Worm (Caenorhabditis elegans) whole organism, L2 larva: ENCODE data around the gene Y39D8A.1.

Source experiments
- C34F6.9 ChIP-seq: fragments of 150-350 bp; optimal IDR thresholded peaks from 2 replicates; lab custom pipeline; 2014; ENCODE audit warnings: missing biosample characterization, missing genetic modification characterization
- F13H6.1 ChIP-seq: sonication (generic microtip); optimal IDR thresholded peaks from 2 replicates; lab custom pipeline; 2016; ENCODE audit warnings: missing genetic modification characterization, missing compliant biosample characterization
- Y55F3AM.14 ChIP-seq: fragments of 200-800 bp; sonication (Bioruptor generic); optimal IDR thresholded peaks from 2 replicates; lab custom pipeline; 2018; ENCODE audit warnings: mild to moderate bottlenecking, missing genetic modification characterization, missing compliant biosample characterization
- alr-1 ChIP-seq: fragments of 150-350 bp; optimal IDR thresholded peaks from 2 replicates; lab custom pipeline; 2014; ENCODE audit warnings: missing biosample characterization, missing genetic modification characterization
- aly-2 ChIP-seq: fragments of 150-350 bp; optimal IDR thresholded peaks from 2 replicates; lab custom pipeline; 2014; ENCODE audit warnings: missing biosample characterization, missing genetic modification characterization
- ceh-82 ChIP-seq: fragments of 150-350 bp; optimal IDR thresholded peaks from 2 replicates; lab custom pipeline; 2014; ENCODE audit warnings: missing biosample characterization, missing genetic modification characterization
- crh-2 ChIP-seq: sonication (generic microtip); optimal IDR thresholded peaks from 2 replicates; lab custom pipeline; 2017; ENCODE audit warnings: missing biosample characterization, missing genetic modification characterization
- egl-27 ChIP-seq: sonication (generic microtip); optimal IDR thresholded peaks from 3 replicates; lab custom pipeline; 2017; ENCODE audit warnings: missing biosample characterization, missing genetic modification reagents, missing genetic modification characterization
- elt-1 ChIP-seq: fragments of 150-350 bp; optimal IDR thresholded peaks from 2 replicates; lab custom pipeline; 2014; ENCODE audit warnings: missing biosample characterization, missing genetic modification characterization
- elt-3 ChIP-seq: sonication (generic microtip); optimal IDR thresholded peaks from 2 replicates; lab custom pipeline; 2017; ENCODE audit warnings: missing biosample characterization, missing genetic modification characterization
- gmeb-1 ChIP-seq: fragments of 150-350 bp; optimal IDR thresholded peaks from 2 replicates; lab custom pipeline; 2014; ENCODE audit warnings: missing biosample characterization, missing genetic modification characterization
- lin-13 ChIP-seq: fragments of 150-350 bp; optimal IDR thresholded peaks from 2 replicates; lab custom pipeline; 2014; ENCODE audit warnings: missing biosample characterization, missing genetic modification reagents, missing genetic modification characterization
- lin-39 ChIP-seq: fragments of 150-350 bp; optimal IDR thresholded peaks from 2 replicates; lab custom pipeline; 2014; ENCODE audit warnings: missing biosample characterization, missing genetic modification reagents, missing genetic modification characterization
- lsy-2 ChIP-seq, 2 experiments: fragments of 150-350 bp in 1 of 2; sonication (generic microtip) in 1 of 2; optimal IDR thresholded peaks; 2 replicates each; lab custom pipeline; 2014 to 2017; ENCODE audit warnings: missing biosample characterization in 2 of 2, missing genetic modification characterization in 2 of 2
- nhr-11 ChIP-seq: fragments of 150-350 bp; optimal IDR thresholded peaks from 2 replicates; lab custom pipeline; 2014; ENCODE audit warnings: missing biosample characterization, missing genetic modification characterization
- nhr-12 ChIP-seq: fragments of 150-350 bp; optimal IDR thresholded peaks from 2 replicates; lab custom pipeline; 2014; ENCODE audit warnings: missing biosample characterization, missing genetic modification characterization
- nhr-23 ChIP-seq: fragments of 150-350 bp; optimal IDR thresholded peaks from 2 replicates; lab custom pipeline; 2014; ENCODE audit warnings: missing biosample characterization, missing genetic modification reagents, missing genetic modification characterization
- nhr-237 ChIP-seq: fragments of 150-350 bp; optimal IDR thresholded peaks from 2 replicates; lab custom pipeline; 2014; ENCODE audit warnings: missing biosample characterization, missing genetic modification characterization
- nhr-25 ChIP-seq: fragments of 150-350 bp; sonication (generic microtip); optimal IDR thresholded peaks from 3 replicates; lab custom pipeline; 2014; ENCODE audit warnings: missing biosample characterization, missing genetic modification characterization
- nhr-6 ChIP-seq: fragments of 150-350 bp; optimal IDR thresholded peaks from 2 replicates; lab custom pipeline; 2014; ENCODE audit warnings: missing biosample characterization, missing genetic modification characterization
- nhr-77 ChIP-seq: fragments of 150-350 bp; optimal IDR thresholded peaks from 2 replicates; lab custom pipeline; 2014; ENCODE audit warnings: missing biosample characterization, missing genetic modification characterization
- peb-1 ChIP-seq: fragments of 150-350 bp; optimal IDR thresholded peaks from 2 replicates; lab custom pipeline; 2014; ENCODE audit warnings: missing biosample characterization, missing genetic modification characterization
- sem-4 ChIP-seq: fragments of 150-350 bp; optimal IDR thresholded peaks from 2 replicates; lab custom pipeline; 2014; ENCODE audit warnings: missing biosample characterization, missing genetic modification reagents, missing genetic modification characterization
- skn-1 ChIP-seq: sonication (generic microtip); optimal IDR thresholded peaks from 2 replicates; lab custom pipeline; 2017; ENCODE audit warnings: missing biosample characterization, missing genetic modification characterization
- sma-9 ChIP-seq, 2 experiments: fragments of 150-350 bp in 1 of 2; sonication (generic microtip) in 1 of 2; optimal IDR thresholded peaks; 2 replicates each; lab custom pipeline; 2014 to 2016; ENCODE audit warnings: missing genetic modification characterization in 2 of 2, mild to moderate bottlenecking in 1 of 2, missing biosample characterization in 1 of 2, missing compliant biosample characterization in 1 of 2, missing genetic modification reagents in 1 of 2, moderate library complexity in 1 of 2
- snpc-4 ChIP-seq: fragments of 150-350 bp; optimal IDR thresholded peaks from 2 replicates; lab custom pipeline; 2014; ENCODE audit warnings: missing biosample characterization, missing genetic modification characterization
- unc-55 ChIP-seq: fragments of 150-350 bp; sonication (generic microtip); optimal IDR thresholded peaks from 3 replicates; lab custom pipeline; 2014; ENCODE audit warnings: missing biosample characterization, missing genetic modification reagents, missing genetic modification characterization
- unc-62 ChIP-seq: fragments of 150-350 bp; optimal IDR thresholded peaks from 2 replicates; lab custom pipeline; 2014; ENCODE audit warnings: missing biosample characterization, missing genetic modification reagents, missing genetic modification characterization
- zag-1 ChIP-seq: fragments of 150-350 bp; optimal IDR thresholded peaks from 2 replicates; lab custom pipeline; 2014; ENCODE audit warnings: missing biosample characterization, missing genetic modification characterization
- ztf-1 ChIP-seq: fragments of 200-800 bp; sonication (Bioruptor generic); conservative IDR thresholded peaks from 2 replicates; pipeline ENCODE4 v1.3.6; 2022; ENCODE audit warnings: missing genetic modification characterization, missing compliant biosample characterization
- ztf-11 ChIP-seq: sonication (generic microtip); optimal IDR thresholded peaks from 2 replicates; lab custom pipeline; 2017; ENCODE audit warnings: missing biosample characterization, missing genetic modification characterization

The Y39D8A.1 gene

ce11 chrV:433898-434297 is 15.4 kb downstream of the Y39D8A.1 start, which contains the start of gene B0554.2:
Gene B0554.2 (plus strand): TSS chrV:434198.
- TF ChIP-seq zag-1 (no peak), aly-2 (no peak), nhr-237 (tag; lab: Kevin White, UChicago) (no peak), nhr-23 (tag; lab: Kevin White, UChicago) (no peak), egl-27 (tag; lab: Kevin White, UChicago) (no peak), crh-2 (tag; lab: Kevin White, UChicago) (no peak)

DNA sequence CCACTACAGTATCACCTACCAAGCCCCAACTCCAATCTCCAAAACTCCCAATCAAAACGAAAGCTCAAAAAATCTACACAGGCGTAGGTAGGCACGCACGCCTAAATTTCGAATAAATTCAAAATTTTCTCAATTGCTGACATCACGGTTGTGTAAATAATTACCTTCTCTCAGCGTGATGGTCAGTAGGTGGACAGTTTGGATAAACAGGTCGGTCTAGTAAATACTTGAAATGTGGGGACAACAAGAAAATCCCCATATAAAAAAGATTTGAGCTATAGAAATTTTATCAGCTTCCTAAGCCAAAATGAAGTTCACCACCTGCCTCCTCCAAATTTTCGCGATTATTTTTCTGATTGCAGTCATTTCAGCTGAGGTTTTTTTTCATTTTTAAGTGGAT is 19.6 kb downstream of the Y39D8A.1 start, which contains the start of gene B0554.1:
B0554.1 (plus strand) TSS at position 301 of the 400 bp plus-strand sequence.
- TF ChIP-seq F13H6.1 (no peak), peb-1 (tag; lab: Kevin White, UChicago) (no peak), C34F6.9 (no peak), ztf-11 (tag; lab: Kevin White, UChicago) (no peak), ceh-82 (no peak)
- TF ChIP-seq, all 48 proteins: peak for 0

DNA sequence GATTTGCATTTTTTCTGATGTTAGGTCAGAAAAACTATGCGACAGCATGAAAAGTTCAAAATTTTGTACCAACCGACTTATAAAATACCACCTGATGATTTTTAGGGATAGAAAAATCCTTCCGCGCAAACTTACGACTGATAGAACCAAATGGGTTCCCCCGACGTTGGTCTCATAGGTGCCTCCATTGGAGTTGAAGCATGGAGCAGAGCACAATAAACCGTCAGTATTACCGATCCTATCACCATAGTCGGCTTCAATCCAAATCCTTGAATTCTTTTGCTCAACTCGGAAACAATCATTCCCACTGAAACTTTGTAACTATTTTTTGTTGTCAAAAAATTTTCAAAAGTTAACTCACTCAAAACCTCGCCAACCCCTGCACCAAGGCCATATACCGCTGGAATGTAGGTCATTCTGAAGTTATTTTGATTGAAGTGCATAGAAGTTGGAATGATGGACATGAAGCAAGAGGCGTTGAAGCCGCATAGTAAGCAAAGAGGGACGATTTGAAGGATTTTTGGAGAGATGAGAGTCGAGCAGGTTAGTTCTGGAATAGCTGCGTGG is 20.7 kb downstream of the Y39D8A.1 start:
- no peak for TF ChIP-seq elt-1 (tag; lab: Kevin White, UChicago)
- no peak for TF ChIP-seq ceh-82
- TF ChIP-seq crh-2 (tag; lab: Kevin White, UChicago): no peak

DNA sequence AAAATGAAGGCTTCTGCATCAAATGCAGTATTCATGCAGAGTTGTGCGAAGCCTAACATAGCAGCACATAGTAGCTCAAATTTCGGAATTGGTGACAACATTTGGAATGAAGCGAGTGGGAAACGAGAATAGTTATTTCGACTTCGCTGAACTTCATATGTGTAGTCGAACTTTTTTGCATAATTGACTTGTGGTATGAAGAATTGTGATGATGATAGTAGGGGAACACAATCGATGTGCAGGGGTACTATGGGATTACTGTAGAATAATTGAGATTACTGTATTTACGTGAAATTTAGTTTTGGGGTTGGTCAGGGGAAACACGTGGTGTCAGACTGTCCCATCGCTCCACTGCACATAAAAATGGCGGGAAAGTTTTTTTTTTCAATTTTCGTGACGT is 22.4 kb downstream of the Y39D8A.1 start, which contains the start of gene B0554.7:
B0554.7 (minus strand) TSS at position 101 of the 400 bp plus-strand sequence.
- TF ChIP-seq elt-1 (tag; lab: Kevin White, UChicago): no peak
- no peak for TF ChIP-seq nhr-12 (tag; lab: Kevin White, UChicago)
- no peak for TF ChIP-seq nhr-6 (tag; lab: Kevin White, UChicago)
- TF ChIP-seq nhr-11: no peak
- TF ChIP-seq elt-3 (tag; lab: Kevin White, UChicago): no peak
- TF ChIP-seq nhr-77: no peak

ce11 chrV:443193-443592 is 24.7 kb downstream of the Y39D8A.1 start, which contains the start of gene srh-33:
Gene srh-33 (minus strand): TSS chrV:443293.
- TF ChIP-seq alr-1 (no peak), gmeb-1 (tag; lab: Kevin White, UChicago) (no peak), lin-39 (tag; lab: Kevin White, UChicago) (no peak), unc-55 (GFP tag; lab: Kevin White, UChicago) (no peak), nhr-25 (tag; lab: Kevin White, UChicago) (no peak), egl-27 (tag; lab: Kevin White, UChicago) (no peak), elt-3 (tag; lab: Kevin White, UChicago) (no peak), lin-13 (GFP tag; lab: Kevin White, UChicago) (no peak), ztf-1 (no peak), unc-62 (GFP tag; lab: Kevin White, UChicago) (no peak), nhr-12 (tag; lab: Kevin White, UChicago) (no peak), sma-9 (GFP tag; optimal IDR thresholded peaks at IDR 0.05; lab: Kevin White, UChicago) (no peak), sma-9 (tag; optimal IDR thresholded peaks at IDR 0.05; lab: Kevin White, UChicago) (no peak), lsy-2 (tag; optimal IDR thresholded peaks at IDR 0.05; lab: Kevin White, UChicago) (no peak), sem-4 (tag; lab: Kevin White, UChicago) (no peak)

- TF ChIP-seq nhr-77 (no peak), Y55F3AM.14 (GFP tag; lab: Kevin White, UChicago) (no peak), nhr-23 (tag; lab: Kevin White, UChicago) (no peak), elt-3 (tag; lab: Kevin White, UChicago) (no peak), snpc-4 (tag; lab: Kevin White, UChicago) (no peak), elt-1 (tag; lab: Kevin White, UChicago) (no peak), skn-1 (tag; lab: Kevin White, UChicago) (no peak), C34F6.9 (no peak), ztf-1 (no peak), nhr-12 (tag; lab: Kevin White, UChicago) (no peak), sma-9 (GFP tag; optimal IDR thresholded peaks at IDR 0.05; lab: Kevin White, UChicago) (no peak), sma-9 (tag; optimal IDR thresholded peaks at IDR 0.05; lab: Kevin White, UChicago) (no peak)
Observed at ce11 chrV:446574-446973, 28.0 kb downstream of the Y39D8A.1 start, which contains the start of gene srh-34. Gene srh-34 (minus strand): TSS chrV:446674.
